Fruit fly (Drosophila melanogaster) whole organism, adult: ENCODE measurements around the gene CG17202.
A peak's percentile ranks its signal among the peaks of the same experiment; 100 is the strongest.

ENCODE experiments used
- CG11617 ChIP-seq: fragments of 200-800 bp; sonication (Bioruptor generic); optimal IDR thresholded peaks from 2 replicates; lab custom pipeline; 2017; ENCODE audit warnings: mild to moderate bottlenecking, missing biosample characterization, missing genetic modification reagents, missing genetic modification characterization
- CG12768 ChIP-seq: fragments of 200-800 bp; sonication (Bioruptor generic); optimal IDR thresholded peaks from 2 replicates; lab custom pipeline; 2017; ENCODE audit warnings: missing biosample characterization, missing genetic modification characterization, mild to moderate bottlenecking, moderate library complexity, missing genetic modification reagents
- CG14711 ChIP-seq: fragments of 200-800 bp; sonication (Bioruptor generic); optimal IDR thresholded peaks from 2 replicates; lab custom pipeline; 2018; ENCODE audit warnings: missing biosample characterization, mild to moderate bottlenecking, missing genetic modification characterization, moderate library complexity
- CG1620 ChIP-seq: fragments of 200-800 bp; sonication (Bioruptor generic); optimal IDR thresholded peaks from 2 replicates; lab custom pipeline; 2016; ENCODE audit warnings: missing biosample characterization, missing genetic modification characterization
- CG33017 ChIP-seq: fragments of 200-800 bp; sonication (Bioruptor generic); optimal IDR thresholded peaks from 2 replicates; lab custom pipeline; 2018; ENCODE audit warnings: missing biosample characterization, mild to moderate bottlenecking, missing genetic modification characterization, moderate library complexity
- CG5204 ChIP-seq: fragments of 200-800 bp; sonication (Bioruptor generic); optimal IDR thresholded peaks from 2 replicates; lab custom pipeline; 2016; ENCODE audit warnings: missing biosample characterization, missing genetic modification characterization
- CG7045 ChIP-seq: fragments of 200-800 bp; sonication (Bioruptor generic); optimal IDR thresholded peaks from 2 replicates; lab custom pipeline; 2017; ENCODE audit warnings: missing biosample characterization, mild to moderate bottlenecking, missing genetic modification characterization
- CG7101 ChIP-seq: fragments of 200-800 bp; sonication (Bioruptor generic); optimal IDR thresholded peaks from 2 replicates; lab custom pipeline; 2018; ENCODE audit warnings: missing biosample characterization, mild to moderate bottlenecking, missing genetic modification characterization, moderate library complexity
- Clk ChIP-seq: fragments of 200-800 bp; sonication (Bioruptor generic); optimal IDR thresholded peaks from 2 replicates; lab custom pipeline; 2017; ENCODE audit warnings: missing biosample characterization, missing genetic modification characterization
- Crg-1 ChIP-seq: fragments of 200-800 bp; sonication (Bioruptor generic); optimal IDR thresholded peaks from 2 replicates; lab custom pipeline; 2016; ENCODE audit warnings: missing biosample characterization, missing genetic modification characterization
- Hr96 ChIP-seq: fragments of 200-800 bp; sonication (Bioruptor generic); optimal IDR thresholded peaks from 2 replicates; lab custom pipeline; 2016; ENCODE audit warnings: missing biosample characterization, missing genetic modification characterization
- Mnt ChIP-seq: fragments of 200-800 bp; sonication (Bioruptor generic); optimal IDR thresholded peaks from 2 replicates; lab custom pipeline; 2016; ENCODE audit warnings: missing biosample characterization, mild to moderate bottlenecking, missing genetic modification characterization
- bab1 ChIP-seq: fragments of 200-800 bp; sonication (Bioruptor generic); optimal IDR thresholded peaks from 3 replicates; lab custom pipeline; 2019; ENCODE audit warnings: missing biosample characterization, mild to moderate bottlenecking, missing genetic modification characterization, moderate library complexity
- cic ChIP-seq: fragments of 200-800 bp; sonication (Bioruptor generic); optimal IDR thresholded peaks from 2 replicates; lab custom pipeline; 2017; ENCODE audit warnings: missing biosample characterization, mild to moderate bottlenecking, missing genetic modification characterization, moderate library complexity
- cnc ChIP-seq, 2 experiments: fragments of >200 bp; optimal IDR thresholded peaks; 2 replicates each; lab custom pipeline; 2017
- kay ChIP-seq: fragments of 200-800 bp; sonication (Bioruptor generic); peaks from one replicate; lab custom pipeline; 2016; ENCODE audit warnings: missing biosample characterization, missing genetic modification characterization, borderline replicate concordance
- ovo ChIP-seq: fragments of 200-800 bp; sonication (Bioruptor generic); optimal IDR thresholded peaks from 2 replicates; lab custom pipeline; 2016; ENCODE audit warnings: missing biosample characterization, missing genetic modification characterization
- pad ChIP-seq: fragments of 200-800 bp; sonication (Bioruptor generic); optimal IDR thresholded peaks from 3 replicates; lab custom pipeline; 2017; ENCODE audit warnings: missing biosample characterization, missing genetic modification characterization, mild to moderate bottlenecking, moderate library complexity, missing genetic modification reagents
- tj ChIP-seq: fragments of 200-800 bp; sonication (Bioruptor generic); optimal IDR thresholded peaks from 3 replicates; lab custom pipeline; 2017; ENCODE audit warnings: missing biosample characterization, mild to moderate bottlenecking, missing genetic modification characterization, moderate library complexity
- toe ChIP-seq: fragments of 200-800 bp; sonication (Bioruptor generic); optimal IDR thresholded peaks from 2 replicates; lab custom pipeline; 2016; ENCODE audit warnings: missing biosample characterization, missing genetic modification characterization

Gene CG17202

dm6 chr3R:12379708-12380107 lies 42.9 kb upstream of the CG17202 start, which contains the start of gene GstD8:
Gene GstD8 (plus strand): TSS chr3R:12380008.
- TF ChIP-seq Hr96 (no peak), toe (GFP tag; lab: Kevin White, UChicago) (no peak), CG7101 (tag; lab: Kevin White, UChicago) (no peak), CG33017 (tag; lab: Kevin White, UChicago) (no peak), pad (GFP tag; lab: Kevin White, UChicago) (no peak), tj (GFP tag; lab: Kevin White, UChicago) (no peak), Mnt (no peak), CG5204 (GFP tag; lab: Kevin White, UChicago) (no peak), bab1 (GFP tag; lab: Kevin White, UChicago) (no peak), Crg-1 (GFP tag; lab: Kevin White, UChicago) (no peak), CG12768 (GFP tag; lab: Kevin White, UChicago) (no peak), cic (GFP tag; lab: Kevin White, UChicago) (no peak), ovo (GFP tag; lab: Kevin White, UChicago) (no peak), Clk (no peak)

DNA sequence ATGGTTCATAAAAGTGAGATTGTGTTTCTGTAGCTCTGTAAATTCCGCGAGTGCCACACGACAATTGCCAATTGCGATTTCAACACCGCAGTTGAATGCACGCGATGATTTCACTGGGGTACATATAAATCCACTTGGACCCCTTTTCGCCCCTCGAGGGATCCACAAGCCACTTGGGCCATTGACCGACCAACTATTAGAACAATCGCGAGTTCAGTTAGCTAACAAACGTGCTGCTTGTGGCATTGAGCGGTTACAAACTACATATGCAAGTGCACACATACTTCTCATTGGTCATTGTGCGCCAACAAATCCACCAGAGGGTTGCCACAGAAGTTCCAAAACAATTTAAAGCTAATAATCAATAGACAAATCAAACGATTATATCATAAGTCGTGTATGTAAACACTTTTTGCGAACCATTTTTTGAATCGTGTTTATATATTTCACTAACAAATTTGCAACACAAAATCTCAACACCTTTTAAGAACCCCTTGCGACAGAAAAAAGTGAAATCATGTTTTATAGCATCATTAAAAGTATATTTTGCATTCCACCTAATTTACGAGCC lies 41.4 kb upstream of the CG17202 start:
- peak; percentile 39 for TF ChIP-seq CG12768 (GFP tag; lab: Kevin White, UChicago)
- TF ChIP-seq Crg-1 (GFP tag; lab: Kevin White, UChicago), result no peak

dm6 chr3R:12382563-12382962 lies 40.0 kb upstream of the CG17202 start, which contains the start of gene CG10035:
Gene CG10035 (minus strand): TSS chr3R:12382691.
- no peak for TF ChIP-seq CG33017 (tag; lab: Kevin White, UChicago)
- no peak for TF ChIP-seq CG1620
- no peak for TF ChIP-seq CG12768 (GFP tag; lab: Kevin White, UChicago)
- no peak for TF ChIP-seq Mnt
- TF ChIP-seq tj (GFP tag; lab: Kevin White, UChicago), result no peak
- no peak for TF ChIP-seq Hr96
- no peak for TF ChIP-seq ovo (GFP tag; lab: Kevin White, UChicago)
- TF ChIP-seq Clk, result no peak
- TF ChIP-seq CG14711 (tag; lab: Kevin White, UChicago), result no peak
- TF ChIP-seq CG11617 (GFP tag; lab: Kevin White, UChicago), result no peak
- no peak for TF ChIP-seq toe (GFP tag; lab: Kevin White, UChicago)
- no peak for TF ChIP-seq CG5204 (GFP tag; lab: Kevin White, UChicago)
- TF ChIP-seq Crg-1 (GFP tag; lab: Kevin White, UChicago), result no peak
- no peak for TF ChIP-seq kay (GFP tag; lab: Kevin White, UChicago)

dm6 chr3R:12383036-12383435 lies 39.5 kb upstream of the CG17202 start, which contains the start of gene GstD11:
Gene GstD11 (plus strand): TSS chr3R:12383336.
- no peak for TF ChIP-seq CG14711 (tag; lab: Kevin White, UChicago)
- TF ChIP-seq ovo (GFP tag; lab: Kevin White, UChicago), result no peak
- no peak for TF ChIP-seq cnc (optimal IDR thresholded peaks at IDR 0.05; lab: Kevin White, UChicago)
- no peak for TF ChIP-seq cic (GFP tag; lab: Kevin White, UChicago)
- TF ChIP-seq CG12768 (GFP tag; lab: Kevin White, UChicago), result no peak
- TF ChIP-seq CG11617 (GFP tag; lab: Kevin White, UChicago), result no peak
- no peak for TF ChIP-seq tj (GFP tag; lab: Kevin White, UChicago)
- no peak for TF ChIP-seq kay (GFP tag; lab: Kevin White, UChicago)
- TF ChIP-seq CG33017 (tag; lab: Kevin White, UChicago), result no peak

DNA sequence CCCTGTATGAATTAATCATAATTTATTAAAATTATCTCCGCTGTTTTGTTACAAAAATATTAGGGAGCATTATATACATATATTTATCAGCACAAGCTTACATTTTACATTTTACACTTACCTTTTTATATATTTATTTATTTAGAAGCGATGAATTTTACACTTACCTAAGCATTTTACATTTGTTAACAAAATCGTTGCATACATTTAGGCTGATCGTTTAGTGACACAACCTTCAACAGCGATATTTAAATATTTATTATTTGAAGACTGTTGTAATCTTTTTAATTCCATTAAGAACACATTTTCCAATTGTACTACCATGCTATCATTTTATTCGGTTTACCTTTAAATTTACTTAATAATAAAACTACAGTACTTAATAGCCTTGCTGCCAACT lies 38.8 kb upstream of the CG17202 start:
- TF ChIP-seq Crg-1 (GFP tag; lab: Kevin White, UChicago) (no peak), CG14711 (tag; lab: Kevin White, UChicago) (no peak), Clk (no peak), CG33017 (tag; lab: Kevin White, UChicago) (no peak), CG7101 (tag; lab: Kevin White, UChicago) (no peak), CG11617 (GFP tag; lab: Kevin White, UChicago) (no peak), kay (GFP tag; lab: Kevin White, UChicago) (peak; percentile 95), cic (GFP tag; lab: Kevin White, UChicago) (no peak), bab1 (GFP tag; lab: Kevin White, UChicago) (peak; percentile 14), CG5204 (GFP tag; lab: Kevin White, UChicago) (no peak), cnc (optimal IDR thresholded peaks at IDR 0.05; lab: Kevin White, UChicago) (no peak), CG1620 (no peak), pad (GFP tag; lab: Kevin White, UChicago) (no peak), tj (GFP tag; lab: Kevin White, UChicago) (no peak)

dm6 chr3R:12384274-12384673 lies 38.3 kb upstream of the CG17202 start:
- no peak for TF ChIP-seq CG7045 (GFP tag; lab: Kevin White, UChicago)
- TF ChIP-seq Clk, result no peak
- TF ChIP-seq bab1 (GFP tag; lab: Kevin White, UChicago), result no peak
- no peak for TF ChIP-seq CG14711 (tag; lab: Kevin White, UChicago)
- TF ChIP-seq CG5204 (GFP tag; lab: Kevin White, UChicago), result no peak
- no peak for TF ChIP-seq cnc (optimal IDR thresholded peaks at IDR 0.05; lab: Kevin White, UChicago)
- no peak for TF ChIP-seq CG33017 (tag; lab: Kevin White, UChicago)
- no peak for TF ChIP-seq pad (GFP tag; lab: Kevin White, UChicago)
- no peak for TF ChIP-seq CG7101 (tag; lab: Kevin White, UChicago)
- TF ChIP-seq cic (GFP tag; lab: Kevin White, UChicago), result no peak
